Worm (Caenorhabditis elegans) whole organism, L4 larva: ENCODE measurements around the gene R04E5.8.
A peak's percentile ranks its signal among the peaks of the same experiment; 100 is the strongest.

ENCODE experiments used
- D1046.2 ChIP-seq: fragments of 200-800 bp; sonication (Bioruptor generic); IDR thresholded peaks from 2 replicates; pipeline ENCODE4 v1.3.6; 2022; ENCODE audit warnings: missing genetic modification characterization, missing compliant biosample characterization
- F10B5.3 ChIP-seq: sonication (generic microtip); optimal IDR thresholded peaks from 2 replicates; lab custom pipeline; 2016; ENCODE audit warnings: mild to moderate bottlenecking, missing genetic modification characterization, missing compliant biosample characterization
- F26F4.8 ChIP-seq: fragments of 200-800 bp; sonication (Bioruptor generic); conservative IDR thresholded peaks from 2 replicates; pipeline ENCODE4 v1.3.6; 2022; ENCODE audit warnings: missing genetic modification characterization, missing compliant biosample characterization
- F49E8.2 ChIP-seq: sonication (generic microtip); optimal IDR thresholded peaks from 2 replicates; lab custom pipeline; 2016; ENCODE audit warnings: missing compliant biosample characterization, mild to moderate bottlenecking, missing genetic modification characterization, borderline replicate concordance
- R02D3.7 ChIP-seq: fragments of 150-350 bp; sonication (generic microtip); optimal IDR thresholded peaks from 3 replicates; lab custom pipeline; 2014; ENCODE audit warnings: missing biosample characterization, missing genetic modification characterization
- Y5F2A.4 ChIP-seq: fragments of 200-800 bp; sonication (Bioruptor generic); optimal IDR thresholded peaks from 2 replicates; lab custom pipeline; 2018; ENCODE audit warnings: mild to moderate bottlenecking, missing genetic modification characterization, missing compliant biosample characterization
- ZK337.2 ChIP-seq: fragments of 200-800 bp; sonication (Bioruptor generic); IDR thresholded peaks from 2 replicates; pipeline ENCODE4 v1.3.6; 2022; ENCODE audit warnings: missing genetic modification reagents, missing genetic modification characterization, missing compliant biosample characterization
- ZK546.5 ChIP-seq, 2 experiments: sonication (generic microtip); optimal IDR thresholded peaks; 2 replicates each; lab custom pipeline; 2017; ENCODE audit warnings: missing biosample characterization in 2 of 2, missing genetic modification characterization in 2 of 2
- aha-1 ChIP-seq: fragments of 150-350 bp; peaks from one replicate; lab custom pipeline; 2014; ENCODE audit warnings: missing biosample characterization, missing genetic modification characterization
- aly-2 ChIP-seq: sonication (generic microtip); optimal IDR thresholded peaks from 2 replicates; lab custom pipeline; 2018; ENCODE audit warnings: missing biosample characterization, missing genetic modification characterization
- ama-1 ChIP-seq: fragments of 150-350 bp; optimal IDR thresholded peaks from 2 replicates; lab custom pipeline; 2014; ENCODE audit warnings: inconsistent platforms, mixed read lengths
- arid-1 ChIP-seq: fragments of 200-800 bp; sonication (Bioruptor generic); conservative IDR thresholded peaks from 2 replicates; pipeline ENCODE4 v1.3.6; 2022; ENCODE audit warnings: missing genetic modification reagents, missing genetic modification characterization, missing compliant biosample characterization
- ceh-20 ChIP-seq: fragments of 200-800 bp; sonication (Bioruptor generic); IDR thresholded peaks from 2 replicates; pipeline ENCODE4 v1.3.6; 2022; ENCODE audit warnings: missing genetic modification reagents, missing genetic modification characterization, missing compliant biosample characterization
- ceh-28 ChIP-seq: fragments of 150-350 bp; optimal IDR thresholded peaks from 2 replicates; lab custom pipeline; 2014; ENCODE audit warnings: missing biosample characterization, missing genetic modification reagents, missing genetic modification characterization
- ces-1 ChIP-seq: fragments of 150-350 bp; sonication (generic microtip); optimal IDR thresholded peaks from 4 replicates; lab custom pipeline; 2014; ENCODE audit warnings: missing biosample characterization, missing genetic modification reagents, missing genetic modification characterization
- cey-2 ChIP-seq: sonication (generic microtip); optimal IDR thresholded peaks from 3 replicates; lab custom pipeline; 2017; ENCODE audit warnings: missing genetic modification characterization, mild to moderate bottlenecking, missing compliant biosample characterization, antibody characterized with exemption, borderline replicate concordance; ENCODE audit not compliant: insufficient read depth
- daf-12 ChIP-seq: fragments of 150-350 bp; optimal IDR thresholded peaks from 2 replicates; lab custom pipeline; 2014; ENCODE audit warnings: missing biosample characterization, missing genetic modification reagents, missing genetic modification characterization
- daf-19 ChIP-seq: fragments of 200-800 bp; sonication (Bioruptor generic); conservative IDR thresholded peaks from 2 replicates; pipeline ENCODE4 v1.3.6; 2022; ENCODE audit warnings: missing genetic modification characterization, missing compliant biosample characterization
- daf-8 ChIP-seq: fragments of 200-800 bp; sonication (Bioruptor generic); IDR thresholded peaks from 2 replicates; pipeline ENCODE4 v1.3.6; 2022; ENCODE audit warnings: missing genetic modification characterization, missing compliant biosample characterization
- dmd-8 ChIP-seq: fragments of 200-800 bp; sonication (Bioruptor generic); IDR thresholded peaks from 2 replicates; pipeline ENCODE4 v1.3.6; 2022; ENCODE audit warnings: missing genetic modification characterization, missing compliant biosample characterization
- dmd-9 ChIP-seq: fragments of 200-800 bp; sonication (Bioruptor generic); IDR thresholded peaks from 2 replicates; pipeline ENCODE4 v1.3.6; 2022; ENCODE audit warnings: missing genetic modification reagents, missing genetic modification characterization, missing compliant biosample characterization
- dpl-1 ChIP-seq: fragments of 150-350 bp; optimal IDR thresholded peaks from 2 replicates; lab custom pipeline; 2014; ENCODE audit warnings: missing biosample characterization, missing genetic modification reagents, missing genetic modification characterization
- duxl-1 ChIP-seq: sonication (generic microtip); optimal IDR thresholded peaks from 2 replicates; lab custom pipeline; 2016; ENCODE audit warnings: mild to moderate bottlenecking, missing genetic modification characterization, moderate library complexity, missing compliant biosample characterization; ENCODE audit not compliant: poor library complexity
- egl-43 ChIP-seq: fragments of 200-800 bp; sonication (Bioruptor generic); IDR thresholded peaks from 2 replicates; pipeline ENCODE4 v1.3.6; 2022; ENCODE audit warnings: missing genetic modification reagents, missing genetic modification characterization, missing compliant biosample characterization
- fkh-10 ChIP-seq: fragments of 150-350 bp; optimal IDR thresholded peaks from 2 replicates; lab custom pipeline; 2014; ENCODE audit warnings: missing biosample characterization, missing genetic modification reagents, missing genetic modification characterization
- gei-8 ChIP-seq: fragments of 200-800 bp; sonication (Bioruptor generic); optimal IDR thresholded peaks from 2 replicates; lab custom pipeline; 2018; ENCODE audit warnings: mild to moderate bottlenecking, missing genetic modification characterization, missing compliant biosample characterization
- hlh-11 ChIP-seq: fragments of 200-800 bp; sonication (Bioruptor generic); optimal IDR thresholded peaks from 2 replicates; lab custom pipeline; 2018; ENCODE audit warnings: mild to moderate bottlenecking, missing genetic modification characterization, missing compliant biosample characterization
- hlh-30 ChIP-seq: sonication (generic microtip); optimal IDR thresholded peaks from 2 replicates; lab custom pipeline; 2017; ENCODE audit warnings: antibody characterized with exemption, mild to moderate bottlenecking, missing genetic modification characterization, missing compliant biosample characterization; ENCODE audit not compliant: insufficient read depth
- jun-1 ChIP-seq: fragments of 150-350 bp; optimal IDR thresholded peaks from 2 replicates; lab custom pipeline; 2014; ENCODE audit warnings: missing biosample characterization, missing genetic modification reagents, missing genetic modification characterization
- lin-15B ChIP-seq: fragments of 150-350 bp; sonication (generic microtip); optimal IDR thresholded peaks from 3 replicates; lab custom pipeline; 2014; ENCODE audit warnings: missing biosample characterization, missing genetic modification characterization
- lin-38 ChIP-seq: fragments of 200-800 bp; sonication (Bioruptor generic); IDR thresholded peaks from 2 replicates; pipeline ENCODE4 v1.3.6; 2022; ENCODE audit warnings: missing genetic modification reagents, missing genetic modification characterization, missing compliant biosample characterization
- lir-3 ChIP-seq: sonication (generic microtip); optimal IDR thresholded peaks from 2 replicates; lab custom pipeline; 2016; ENCODE audit warnings: mild to moderate bottlenecking, missing genetic modification characterization, missing compliant biosample characterization
- lsy-2 ChIP-seq, 2 experiments: fragments of 150-350 bp in 1 of 2; sonication (generic microtip) in 1 of 2; optimal IDR thresholded peaks; 2 replicates each; lab custom pipeline; 2014 to 2017; ENCODE audit warnings: missing biosample characterization in 2 of 2, missing genetic modification characterization in 2 of 2
- madf-5 ChIP-seq, 2 experiments: fragments of 200-800 bp; sonication (Bioruptor generic); IDR thresholded peaks; 2 replicates each; pipeline ENCODE4 v1.3.6; 2022; ENCODE audit warnings: missing compliant biosample characterization in 2 of 2, missing genetic modification characterization in 2 of 2
- mes-2 ChIP-seq: sonication (generic microtip); optimal IDR thresholded peaks from 2 replicates; lab custom pipeline; 2016; ENCODE audit warnings: missing genotype, mild to moderate bottlenecking, missing genetic modification characterization, missing compliant biosample characterization; ENCODE audit not compliant: poor library complexity, severe bottlenecking
- mxl-2 ChIP-seq: fragments of 200-800 bp; sonication (Bioruptor generic); conservative IDR thresholded peaks from 2 replicates; pipeline ENCODE4 v1.3.6; 2022; ENCODE audit warnings: missing genetic modification reagents, missing genetic modification characterization, missing compliant biosample characterization
- nhr-10 ChIP-seq: fragments of 150-350 bp; optimal IDR thresholded peaks from 2 replicates; lab custom pipeline; 2014; ENCODE audit warnings: missing biosample characterization, missing genetic modification characterization
- nhr-25 ChIP-seq: sonication (generic microtip); optimal IDR thresholded peaks from 2 replicates; lab custom pipeline; 2017; ENCODE audit warnings: missing genetic modification characterization, mild to moderate bottlenecking, missing compliant biosample characterization, antibody characterized with exemption, moderate library complexity, borderline replicate concordance; ENCODE audit not compliant: insufficient read depth
- nhr-28 ChIP-seq: fragments of 150-350 bp; optimal IDR thresholded peaks from 2 replicates; lab custom pipeline; 2014; ENCODE audit warnings: missing biosample characterization, missing genetic modification characterization
- nhr-48 ChIP-seq: sonication (generic microtip); optimal IDR thresholded peaks from 2 replicates; lab custom pipeline; 2016; ENCODE audit warnings: mild to moderate bottlenecking, missing genetic modification characterization, missing compliant biosample characterization
- nhr-6 ChIP-seq: fragments of 150-350 bp; optimal IDR thresholded peaks from 2 replicates; lab custom pipeline; 2014; ENCODE audit warnings: missing biosample characterization, missing genetic modification characterization
- pqm-1 ChIP-seq: sonication (generic microtip); optimal IDR thresholded peaks from 2 replicates; lab custom pipeline; 2017; ENCODE audit warnings: missing biosample characterization, missing genetic modification characterization
- rbr-2 ChIP-seq: sonication (generic microtip); optimal IDR thresholded peaks from 2 replicates; lab custom pipeline; 2016; ENCODE audit warnings: missing genotype, missing genetic modification characterization, missing compliant biosample characterization
- saeg-2 ChIP-seq: fragments of 200-800 bp; sonication (Bioruptor generic); IDR thresholded peaks from 2 replicates; pipeline ENCODE4 v1.3.6; 2022; ENCODE audit warnings: missing genetic modification reagents, missing genetic modification characterization, missing compliant biosample characterization
- sdz-12 ChIP-seq: fragments of 200-800 bp; sonication (Bioruptor generic); optimal IDR thresholded peaks from 2 replicates; lab custom pipeline; 2018; ENCODE audit warnings: mild to moderate bottlenecking, missing genetic modification characterization, missing compliant biosample characterization
- set-16 ChIP-seq: fragments of 200-800 bp; sonication (Bioruptor generic); IDR thresholded peaks from 2 replicates; pipeline ENCODE4 v1.3.6; 2022; ENCODE audit warnings: missing genetic modification reagents, missing genetic modification characterization, missing compliant biosample characterization
- unc-39 ChIP-seq: sonication (generic microtip); optimal IDR thresholded peaks from 2 replicates; lab custom pipeline; 2017; ENCODE audit warnings: missing biosample characterization, missing genetic modification characterization
- unc-62 ChIP-seq, 3 experiments: fragments of 150-350 bp in 1 of 3; sonication (generic microtip); optimal IDR thresholded peaks in 2 of 3; peaks in 1 of 3; 1 replicate in 1 of 3; 2 replicates in 2 of 3; lab custom pipeline; 2014 to 2017; ENCODE audit warnings: missing biosample characterization in 3 of 3, missing genetic modification characterization in 3 of 3, missing genetic modification reagents in 3 of 3, missing genotype in 1 of 3
- vab-7 ChIP-seq: fragments of 200-800 bp; sonication (Bioruptor generic); IDR thresholded peaks from 2 replicates; pipeline ENCODE4 v1.3.6; 2022; ENCODE audit warnings: missing genetic modification reagents, missing genetic modification characterization, missing compliant biosample characterization
- zip-2 ChIP-seq: fragments of 150-350 bp; optimal IDR thresholded peaks from 2 replicates; lab custom pipeline; 2014; ENCODE audit warnings: missing biosample characterization, missing genetic modification characterization

The R04E5.8 gene

ce11 chrX:8810908-8811307 lies 5.0 kb upstream of the R04E5.8 start, which contains the start of gene R04E5.9 (continued):
- TF ChIP-seq nhr-25, result peak; percentile 74
- peak; percentile 74 for TF ChIP-seq arid-1 (GFP tag; lab: Robert Waterston, UW)
- TF ChIP-seq dmd-8, result no peak
- TF ChIP-seq dmd-9, result no peak
- TF ChIP-seq nhr-6, result peak; percentile 5
- TF ChIP-seq hlh-30 (tag; lab: Kevin White, UChicago), result peak; percentile 98
- peak; percentile 52 for TF ChIP-seq jun-1 (tag; lab: Kevin White, UChicago)
- TF ChIP-seq ama-1 (lab: Kevin White, UChicago), result peak; percentile 50
- TF ChIP-seq F26F4.8 (GFP tag; lab: Robert Waterston, UW), result no peak
- peak; percentile 96 for TF ChIP-seq hlh-11
- TF ChIP-seq F10B5.3 (tag; lab: Kevin White, UChicago), result no peak
- TF ChIP-seq unc-39 (tag; lab: Kevin White, UChicago), result no peak
- no peak for TF ChIP-seq saeg-2 (GFP tag; lab: Robert Waterston, UW)
- TF ChIP-seq vab-7, result peak; percentile 52; the same call in 1 of the 2 replicates
- no peak for TF ChIP-seq ces-1
- peak; percentile 100 for TF ChIP-seq aha-1 (tag; lab: Kevin White, UChicago)
- TF ChIP-seq daf-8 (GFP tag; lab: Robert Waterston, UW), result no peak
- TF ChIP-seq lsy-2 (tag; optimal IDR thresholded peaks at IDR 0.05; lab: Kevin White, UChicago), result peak; percentile 70 to 84
- TF ChIP-seq dpl-1 (GFP tag; lab: Kevin White, UChicago), result peak; percentile 49
- no peak for TF ChIP-seq sdz-12
- TF ChIP-seq unc-62 (GFP tag; optimal IDR thresholded peaks at IDR 0.05 in 1 of 2; lab: Kevin White, UChicago), result peak in 1 of 2 experiments; percentile 99
- no peak for TF ChIP-seq unc-62 (tag; optimal IDR thresholded peaks at IDR 0.05; lab: Kevin White, UChicago)
- TF ChIP-seq gei-8 (GFP tag; lab: Kevin White, UChicago), result peak; percentile 31
- TF ChIP-seq duxl-1 (tag; lab: Kevin White, UChicago), result peak; percentile 46
- no peak for TF ChIP-seq Y5F2A.4 (GFP tag; lab: Kevin White, UChicago)
- TF ChIP-seq mxl-2 (GFP tag; lab: Robert Waterston, UW), result 0 out of 2 replicates have a peak, but pooled peaks have one; percentile 32
- TF ChIP-seq cey-2 (tag; lab: Kevin White, UChicago), result no peak
- peak; percentile 94 for TF ChIP-seq rbr-2 (tag; lab: Kevin White, UChicago)
- TF ChIP-seq nhr-48 (tag; lab: Kevin White, UChicago), result peak; percentile 81
- TF ChIP-seq ZK337.2 (GFP tag; lab: Robert Waterston, UW), result no peak
- TF ChIP-seq ZK546.5 (tag; optimal IDR thresholded peaks at IDR 0.05; lab: Kevin White, UChicago), result peak in 1 of 2 experiments; percentile 7
- no peak for TF ChIP-seq daf-12 (tag; lab: Kevin White, UChicago)
- peak; percentile 90 for TF ChIP-seq fkh-10 (GFP tag; lab: Kevin White, UChicago)
- TF ChIP-seq daf-19, result no peak
- TF ChIP-seq ceh-28 (tag; lab: Kevin White, UChicago), result peak; percentile 77
- TF ChIP-seq zip-2, result no peak
- TF ChIP-seq lin-15B (tag; lab: Kevin White, UChicago), result no peak
- TF ChIP-seq D1046.2 (GFP tag; lab: Robert Waterston, UW), result peak; percentile 65; the same call in 1 of the 2 replicates
- TF ChIP-seq lir-3 (tag; lab: Kevin White, UChicago), result no peak
- peak; percentile 57; the same call in 1 of the 2 replicates for TF ChIP-seq lin-38 (GFP tag; lab: Robert Waterston, UW)
- TF ChIP-seq aly-2 (tag; lab: Kevin White, UChicago), result no peak
- peak; percentile 21 for TF ChIP-seq nhr-10
- TF ChIP-seq nhr-28, result peak; percentile 94
- peak; percentile 44; the same call in 1 of the 2 replicates for TF ChIP-seq ceh-20
- TF ChIP-seq madf-5 (GFP tag; IDR thresholded peaks at IDR 0.05; lab: Robert Waterston, UW), result no peak
- peak; percentile 42 for TF ChIP-seq pqm-1 (tag; lab: Kevin White, UChicago)
- TF ChIP-seq set-16 (GFP tag; lab: Robert Waterston, UW), result peak; percentile 70
- TF ChIP-seq egl-43 (GFP tag; lab: Robert Waterston, UW), result peak; percentile 85
- TF ChIP-seq F49E8.2 (tag; lab: Kevin White, UChicago), result no peak
- TF ChIP-seq mes-2 (tag; lab: Kevin White, UChicago), result peak; percentile 78
- TF ChIP-seq R02D3.7 (tag; lab: Kevin White, UChicago), result no peak
